Fruit fly (Drosophila melanogaster) whole organism, embryonic: ENCODE results near the gene Herc4.

Source experiments
- Adf1 ChIP-seq: fragments of 200-800 bp; sonication (Bioruptor generic); IDR thresholded peaks from 2 replicates; pipeline ENCODE4 v1.3.6; 2022; ENCODE audit warnings: missing biosample characterization, missing genetic modification characterization
- CG10462 ChIP-seq: fragments of 200-800 bp; sonication (Bioruptor generic); optimal IDR thresholded peaks from 2 replicates; lab custom pipeline; 2016; ENCODE audit warnings: missing biosample characterization, missing genetic modification characterization
- CG11085 ChIP-seq: fragments of 200-800 bp; sonication (Bioruptor generic); IDR thresholded peaks from 2 replicates; pipeline ENCODE4 v1.3.6; 2022; ENCODE audit warnings: missing biosample characterization, missing genetic modification characterization
- CG11560 ChIP-seq: fragments of 200-800 bp; sonication (Bioruptor generic); IDR thresholded peaks from 3 replicates; pipeline ENCODE4 v1.3.6; 2022; ENCODE audit warnings: missing biosample characterization, missing genetic modification characterization
- CG11695 ChIP-seq: fragments of 200-800 bp; sonication (Bioruptor generic); IDR thresholded peaks from 3 replicates; pipeline ENCODE4 v1.3.6; 2022; ENCODE audit warnings: missing biosample characterization, missing genetic modification characterization
- CG12104 ChIP-seq: fragments of 200-800 bp; sonication (Bioruptor generic); optimal IDR thresholded peaks from 3 replicates; lab custom pipeline; 2016; ENCODE audit warnings: missing biosample characterization, missing genetic modification characterization
- CG13624 ChIP-seq: fragments of 200-800 bp; sonication (Bioruptor generic); optimal IDR thresholded peaks from 2 replicates; lab custom pipeline; 2016; ENCODE audit warnings: missing biosample characterization, missing genetic modification characterization
- CG15514 ChIP-seq: fragments of 200-800 bp; sonication (Bioruptor generic); optimal IDR thresholded peaks from 3 replicates; lab custom pipeline; 2017; ENCODE audit warnings: missing biosample characterization, missing genetic modification characterization, mild to moderate bottlenecking, moderate library complexity, missing genetic modification reagents
- CG1647 ChIP-seq: fragments of 200-800 bp; sonication (Bioruptor generic); optimal IDR thresholded peaks from 3 replicates; lab custom pipeline; 2016; ENCODE audit warnings: missing biosample characterization, missing genetic modification characterization
- CG18011 ChIP-seq: fragments of 200-800 bp; sonication (Bioruptor generic); optimal IDR thresholded peaks from 2 replicates; lab custom pipeline; 2017; ENCODE audit warnings: missing biosample characterization, missing genetic modification characterization, mild to moderate bottlenecking, moderate library complexity, missing genotype
- CG3726 ChIP-seq: fragments of 200-800 bp; sonication (Bioruptor generic); IDR thresholded peaks from 3 replicates; pipeline ENCODE4, ENCODE4 v1.3.6; 2022; ENCODE audit warnings: missing biosample characterization, missing genetic modification characterization
- CG3995 ChIP-seq: fragments of 200-800 bp; sonication (Bioruptor generic); optimal IDR thresholded peaks from 3 replicates; lab custom pipeline; 2016; ENCODE audit warnings: missing biosample characterization, missing genetic modification characterization
- CG43689 ChIP-seq: fragments of 200-800 bp; sonication (Bioruptor generic); IDR thresholded peaks from 2 replicates; pipeline ENCODE4 v1.3.6; 2022; ENCODE audit warnings: missing biosample characterization, missing genetic modification characterization
- CG9797 ChIP-seq: fragments of 200-800 bp; sonication (Bioruptor generic); optimal IDR thresholded peaks from 3 replicates; lab custom pipeline; 2018; ENCODE audit warnings: missing biosample characterization, mild to moderate bottlenecking, missing genetic modification characterization
- CTCF ChIP-seq: fragments of 200-800 bp; sonication (Bioruptor generic); optimal IDR thresholded peaks from 2 replicates; lab custom pipeline; 2017; ENCODE audit warnings: missing biosample characterization, mild to moderate bottlenecking, missing genetic modification characterization, moderate library complexity
- Dref ChIP-seq: fragments of 200-800 bp; sonication (Bioruptor generic); IDR thresholded peaks from 2 replicates; pipeline ENCODE4 v1.3.6; 2022; ENCODE audit warnings: missing biosample characterization, missing genetic modification characterization
- Ets65A ChIP-seq: fragments of 200-800 bp; sonication (Bioruptor generic); peaks from one replicate; lab custom pipeline; 2016; ENCODE audit warnings: missing biosample characterization, missing genetic modification characterization
- Hey ChIP-seq: fragments of 200-800 bp; sonication (Bioruptor generic); optimal IDR thresholded peaks from 3 replicates; lab custom pipeline; 2018; ENCODE audit warnings: missing biosample characterization, mild to moderate bottlenecking, missing genetic modification characterization
- Lhr ChIP-seq: fragments of 200-800 bp; sonication (Bioruptor generic); optimal IDR thresholded peaks from 3 replicates; lab custom pipeline; 2017; ENCODE audit warnings: mild to moderate bottlenecking, missing biosample characterization, missing genetic modification reagents, missing genetic modification characterization
- Med ChIP-seq: fragments of 200-800 bp; sonication (Bioruptor generic); peaks from one replicate; lab custom pipeline; 2016; ENCODE audit warnings: missing biosample characterization, missing genetic modification characterization, mild to moderate bottlenecking, inconsistent platforms, moderate library complexity
- Myb ChIP-seq: fragments of 200-800 bp; sonication (Bioruptor generic); optimal IDR thresholded peaks from 2 replicates; lab custom pipeline; 2016; ENCODE audit warnings: missing biosample characterization, missing genetic modification characterization
- Sox102F ChIP-seq: fragments of 200-800 bp; sonication (Bioruptor generic); optimal IDR thresholded peaks from 2 replicates; lab custom pipeline; 2018; ENCODE audit warnings: missing biosample characterization, mild to moderate bottlenecking, missing genetic modification characterization, moderate library complexity
- abd-A ChIP-seq: fragments of 200-800 bp; sonication (Bioruptor generic); optimal IDR thresholded peaks from 3 replicates; lab custom pipeline; 2019; ENCODE audit warnings: missing biosample characterization, mild to moderate bottlenecking, missing genetic modification characterization, moderate library complexity
- bbx ChIP-seq: fragments of 200-800 bp; sonication (Bioruptor generic); IDR thresholded peaks from 2 replicates; pipeline ENCODE4 v1.3.6; 2022; ENCODE audit warnings: missing biosample characterization, missing genetic modification characterization; ENCODE audit not compliant: partially characterized antibody
- bcd ChIP-seq: fragments of 200-800 bp; sonication (Bioruptor generic); optimal IDR thresholded peaks from 2 replicates; lab custom pipeline; 2017; ENCODE audit warnings: missing biosample characterization, mild to moderate bottlenecking, missing genetic modification characterization
- bigmax ChIP-seq: fragments of 200-800 bp; sonication (Bioruptor generic); optimal IDR thresholded peaks from 2 replicates; lab custom pipeline; 2018; ENCODE audit warnings: missing biosample characterization, mild to moderate bottlenecking, missing genetic modification characterization
- cg ChIP-seq: fragments of 200-800 bp; sonication (Bioruptor generic); optimal IDR thresholded peaks from 3 replicates; lab custom pipeline; 2019; ENCODE audit warnings: missing biosample characterization, mild to moderate bottlenecking, missing genetic modification characterization, moderate library complexity
- dpn ChIP-seq, 2 experiments: fragments of 200-800 bp; sonication (Bioruptor generic); optimal IDR thresholded peaks; 3 replicates each; lab custom pipeline; 2016; ENCODE audit warnings: missing biosample characterization in 2 of 2, missing genetic modification characterization in 2 of 2
- exex ChIP-seq: fragments of 200-800 bp; sonication (Bioruptor generic); optimal IDR thresholded peaks from 4 replicates; lab custom pipeline; 2018; ENCODE audit warnings: missing biosample characterization, mild to moderate bottlenecking, missing genetic modification characterization, moderate library complexity
- gem ChIP-seq: fragments of 200-800 bp; sonication (Bioruptor generic); optimal IDR thresholded peaks from 2 replicates; lab custom pipeline; 2019; ENCODE audit warnings: missing biosample characterization, mild to moderate bottlenecking, missing genetic modification characterization, moderate library complexity
- grau ChIP-seq: fragments of 200-800 bp; optimal IDR thresholded peaks from 3 replicates; lab custom pipeline; 2019; ENCODE audit warnings: missing biosample characterization, mild to moderate bottlenecking, missing genetic modification characterization, moderate library complexity
- gt ChIP-seq: fragments of 200-800 bp; sonication (Bioruptor generic); IDR thresholded peaks from 2 replicates; pipeline ENCODE4 v1.3.6; 2022; ENCODE audit warnings: missing biosample characterization, missing genetic modification characterization
- ind ChIP-seq: fragments of 200-800 bp; sonication (Bioruptor generic); optimal IDR thresholded peaks from 3 replicates; lab custom pipeline; 2016; ENCODE audit warnings: missing biosample characterization, missing genetic modification characterization
- lmd ChIP-seq: fragments of 200-800 bp; sonication (Bioruptor generic); IDR thresholded peaks from 2 replicates; pipeline ENCODE4 v1.3.6; 2022; ENCODE audit warnings: missing biosample characterization, missing genetic modification characterization
- luna ChIP-seq: fragments of 200-800 bp; sonication (Bioruptor generic); optimal IDR thresholded peaks from 2 replicates; lab custom pipeline; 2016; ENCODE audit warnings: missing biosample characterization, missing genetic modification characterization
- maf-S ChIP-seq: fragments of 200-800 bp; sonication (Bioruptor generic); optimal IDR thresholded peaks from 2 replicates; lab custom pipeline; 2016; ENCODE audit warnings: missing biosample characterization, missing genetic modification characterization
- otp ChIP-seq: fragments of 200-800 bp; sonication (Bioruptor generic); IDR thresholded peaks from 3 replicates; pipeline ENCODE4, ENCODE4 v1.3.6; 2022; ENCODE audit warnings: missing biosample characterization, missing genetic modification characterization
- pzg ChIP-seq: fragments of 200-800 bp; sonication (Bioruptor generic); optimal IDR thresholded peaks from 3 replicates; lab custom pipeline; 2018; ENCODE audit warnings: missing biosample characterization, mild to moderate bottlenecking, missing genetic modification characterization, moderate library complexity
- row ChIP-seq: fragments of 200-800 bp; sonication (Bioruptor generic); IDR thresholded peaks from 3 replicates; pipeline ENCODE4 v1.3.6; 2022; ENCODE audit warnings: missing biosample characterization, missing genetic modification characterization
- sens ChIP-seq: fragments of 200-800 bp; sonication (Bioruptor generic); peaks from one replicate; lab custom pipeline; 2016; ENCODE audit warnings: missing biosample characterization, missing genetic modification characterization
- sr ChIP-seq: fragments of 200-800 bp; sonication (Bioruptor generic); IDR thresholded peaks from 3 replicates; pipeline ENCODE4 v1.3.6; 2022; ENCODE audit warnings: missing biosample characterization, missing genetic modification characterization

The Herc4 gene

dm6 chr3L:1329724-1330123 lies 16.2 kb downstream of the Herc4 start, which contains the start of gene ND-ACP (continued):
- TF ChIP-seq sr (GFP tag; lab: Robert Waterston, UW) (no peak), CG9797 (GFP tag; lab: Kevin White, UChicago) (peak; percentile 89), Myb (peak; percentile 23), Dref (GFP tag; lab: Robert Waterston, UW) (peak; percentile 56), CG15514 (GFP tag; lab: Kevin White, UChicago) (peak; percentile 66), pzg (GFP tag; lab: Kevin White, UChicago) (peak; percentile 74), CG3995 (GFP tag; lab: Kevin White, UChicago) (peak; percentile 56), CG11560 (tag; lab: Robert Waterston, UW) (peak; percentile 97), Lhr (GFP tag; lab: Kevin White, UChicago) (peak; percentile 37), CG43689 (GFP tag; lab: Robert Waterston, UW) (no peak)
- TF ChIP-seq, all 482 proteins: peak for 45

- TF ChIP-seq CTCF (GFP tag; lab: Kevin White, UChicago) (no peak), Hey (tag; lab: Kevin White, UChicago) (no peak), exex (tag; lab: Kevin White, UChicago) (no peak), ind (no peak), CG3995 (GFP tag; lab: Kevin White, UChicago) (no peak), CG3726 (no peak), CG11695 (GFP tag; lab: Robert Waterston, UW) (0 out of 3 replicates have a peak, but pooled peaks have one; percentile 17), grau (peak; percentile 77), maf-S (GFP tag; lab: Kevin White, UChicago) (no peak), lmd (GFP tag; lab: Robert Waterston, UW) (no peak), Ets65A (peak; percentile 2), CG1647 (GFP tag; lab: Kevin White, UChicago) (no peak), row (GFP tag; lab: Robert Waterston, UW) (peak; percentile 20; the same call in 1 of the 3 replicates), dpn (GFP tag; optimal IDR thresholded peaks at IDR 0.05; lab: Kevin White, UChicago) (no peak), bcd (GFP tag; lab: Kevin White, UChicago) (no peak), luna (GFP tag; lab: Kevin White, UChicago) (no peak), gt (GFP tag; lab: Robert Waterston, UW) (no peak), Adf1 (no peak), otp (GFP tag; lab: Robert Waterston, UW) (no peak), sens (GFP tag; lab: Kevin White, UChicago) (peak; percentile 31), gem (tag; lab: Kevin White, UChicago) (no peak), CG11085 (GFP tag; lab: Robert Waterston, UW) (no peak), cg (GFP tag; lab: Kevin White, UChicago) (peak; percentile 56), bigmax (GFP tag; lab: Kevin White, UChicago) (no peak), Sox102F (GFP tag; lab: Kevin White, UChicago) (no peak), bbx (GFP tag; lab: Robert Waterston, UW) (no peak), CG13624 (GFP tag; lab: Kevin White, UChicago) (no peak), CG18011 (GFP tag; lab: Kevin White, UChicago) (no peak), CG10462 (GFP tag; lab: Kevin White, UChicago) (no peak), Med (GFP tag; lab: Kevin White, UChicago) (peak; percentile 54), CG12104 (peak; percentile 14), abd-A (tag; lab: Kevin White, UChicago) (no peak)
Measured at dm6 chr3L:1330420-1330819, 16.9 kb downstream of the Herc4 start.
